Fruit fly (Drosophila melanogaster): ENCODE measurements around the gene CaBP1.

DNA sequence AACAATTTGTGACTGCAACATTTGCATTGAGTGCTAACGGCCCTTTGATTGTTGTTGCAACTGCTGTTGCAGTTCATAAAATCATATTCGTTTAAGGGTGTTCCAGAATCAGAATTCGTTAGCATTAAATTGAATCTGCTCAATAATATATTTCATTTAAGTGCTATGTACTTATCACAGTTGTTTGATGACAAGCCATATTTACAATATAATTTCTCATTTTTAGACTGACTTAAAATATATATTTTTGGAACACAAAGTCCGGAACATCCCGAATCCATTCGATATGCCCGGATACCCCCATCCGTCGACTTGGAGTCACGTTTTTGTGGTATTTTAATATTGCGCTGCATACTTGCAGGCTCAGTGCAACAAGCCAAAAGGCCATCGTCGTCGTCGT lies 34.3 kb upstream of the CaBP1 start:
- TF ChIP-seq Hr96 (GFP tag; optimal IDR thresholded peaks at IDR 0.05), result no peak
- no peak for TF ChIP-seq cic (GFP tag; optimal IDR thresholded peaks at IDR 0.05)
- TF ChIP-seq CG5204 (GFP tag; optimal IDR thresholded peaks at IDR 0.05), result no peak
- TF ChIP-seq CG7045 (GFP tag; optimal IDR thresholded peaks at IDR 0.05), result no peak
- no peak for TF ChIP-seq Crg-1 (GFP tag; optimal IDR thresholded peaks at IDR 0.05)
- TF ChIP-seq CG14711 (tag; optimal IDR thresholded peaks at IDR 0.05), result no peak
- TF ChIP-seq CG7101 (tag; optimal IDR thresholded peaks at IDR 0.05), result no peak
- no peak for TF ChIP-seq CG11617 (GFP tag; optimal IDR thresholded peaks at IDR 0.05)
- TF ChIP-seq kay (GFP tag; ENCODE audit: borderline replicate concordance), result no peak
